Worm (Caenorhabditis elegans): ENCODE data around the gene Y116A8A.4.

Y116A8A.4 gene

ce11 chrIV:16822529-16822928 lies at the start of gene Y116A8A.4:
Y116A8A.4 (plus strand) TSS chrIV:16822829.
- TF ChIP-seq syd-9 (tag; optimal IDR thresholded peaks at IDR 0.05): no peak
- no peak for TF ChIP-seq ceh-30 (tag; optimal IDR thresholded peaks at IDR 0.05)
- no peak for TF ChIP-seq hlh-13 (GFP tag; optimal IDR thresholded peaks at IDR 0.05)
- no peak for TF ChIP-seq unc-55 (GFP tag; optimal IDR thresholded peaks at IDR 0.05)
- TF ChIP-seq ceh-2 (tag; optimal IDR thresholded peaks at IDR 0.05): no peak
- TF ChIP-seq hlh-30 (tag; optimal IDR thresholded peaks at IDR 0.05; ENCODE audit: insufficient read depth): no peak
- TF ChIP-seq Y22D7AL.16 (tag; optimal IDR thresholded peaks at IDR 0.05): no peak
- no peak for TF ChIP-seq lin-11 (tag; optimal IDR thresholded peaks at IDR 0.05)
- TF ChIP-seq ceh-45 (GFP tag; IDR thresholded peaks at IDR 0.05): no peak
- no peak for TF ChIP-seq zip-5 (tag; optimal IDR thresholded peaks at IDR 0.05)
- no peak for TF ChIP-seq C08G9.2 (tag; optimal IDR thresholded peaks at IDR 0.05)
- TF ChIP-seq elt-2 (tag; optimal IDR thresholded peaks at IDR 0.05): no peak
- no peak for TF ChIP-seq ceh-34 (tag; optimal IDR thresholded peaks at IDR 0.05)
- TF ChIP-seq rnt-1 (tag; optimal IDR thresholded peaks at IDR 0.05): no peak
- no peak for TF ChIP-seq ceh-22 (tag; optimal IDR thresholded peaks at IDR 0.05)

DNA sequence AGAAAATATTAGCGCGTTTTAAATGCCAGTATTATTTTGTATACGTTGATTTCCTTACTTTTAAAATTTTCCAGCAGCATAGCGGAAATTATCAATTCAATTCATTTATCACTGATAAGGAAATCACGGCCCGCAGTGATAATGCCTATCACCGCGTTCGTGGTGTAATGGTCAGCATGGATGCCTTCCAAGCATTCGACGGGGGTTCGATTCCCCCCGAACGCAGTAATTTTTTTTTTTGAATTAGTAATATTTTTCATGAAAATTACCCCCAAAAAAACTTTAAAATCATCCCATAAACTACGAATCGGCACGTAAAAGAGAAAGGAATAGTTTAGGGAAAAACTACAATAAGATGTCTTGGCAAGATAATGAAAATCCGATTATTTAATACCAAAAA lies 47.6 kb upstream of the Y116A8A.4 start:
- TF ChIP-seq elt-2 (tag; optimal IDR thresholded peaks at IDR 0.05) (peak; percentile 90), che-1 (tag; optimal IDR thresholded peaks at IDR 0.05) (peak; percentile 23), ref-2 (tag; optimal IDR thresholded peaks at IDR 0.05) (no peak), K09A11.1 (tag; optimal IDR thresholded peaks at IDR 0.05; ENCODE audit: insufficient read depth) (no peak)

DNA sequence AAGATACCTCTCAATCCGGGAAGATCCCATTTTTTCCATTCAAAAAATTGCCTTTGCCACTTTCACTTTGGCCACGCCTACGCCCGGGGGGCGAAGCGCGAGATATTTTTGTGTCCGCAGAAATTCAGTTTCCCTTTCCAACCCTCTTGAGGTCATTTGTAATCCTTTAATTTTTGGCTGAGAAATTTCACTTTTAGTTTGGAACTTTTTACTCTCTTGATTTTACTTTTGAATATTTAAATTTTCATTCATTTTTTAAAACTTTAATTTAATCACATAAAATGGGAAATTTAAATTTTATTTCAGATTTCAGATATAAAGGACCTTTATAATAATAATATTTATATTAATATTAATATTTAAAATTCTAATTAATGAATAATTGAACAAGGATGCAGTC lies 47.2 kb upstream of the Y116A8A.4 start, which contains the start of gene Y43D4A.5:
Y43D4A.5 (plus strand) TSS at position 301 of the 400 bp plus-strand sequence.
- no peak for TF ChIP-seq sdc-2 (tag; optimal IDR thresholded peaks at IDR 0.05)
- no peak for TF ChIP-seq ref-2 (tag; optimal IDR thresholded peaks at IDR 0.05)
- TF ChIP-seq mec-3 (tag; optimal IDR thresholded peaks at IDR 0.05; ENCODE audit: borderline replicate concordance): no peak

ce11 chrIV:16775925-16776324 lies 46.7 kb upstream of the Y116A8A.4 start:
- TF ChIP-seq tbx-7 (tag; optimal IDR thresholded peaks at IDR 0.05) (no peak), pha-2 (tag; optimal IDR thresholded peaks at IDR 0.05) (no peak), ceh-6 (GFP tag; optimal IDR thresholded peaks at IDR 0.05) (peak; percentile 39), ceh-22 (tag; optimal IDR thresholded peaks at IDR 0.05) (no peak), ceh-18 (tag; optimal IDR thresholded peaks at IDR 0.05) (peak; percentile 11), hlh-15 (tag; optimal IDR thresholded peaks at IDR 0.05) (peak; percentile 50), K09A11.1 (tag; optimal IDR thresholded peaks at IDR 0.05; ENCODE audit: insufficient read depth) (peak; percentile 18), eyg-1 (tag; optimal IDR thresholded peaks at IDR 0.05) (no peak), sox-2 (GFP tag; IDR thresholded peaks at IDR 0.05) (no peak; the same call in 1 of the 2 replicates), syd-9 (tag; optimal IDR thresholded peaks at IDR 0.05) (no peak), sox-4 (tag; optimal IDR thresholded peaks at IDR 0.05) (peak; percentile 41), ceh-30 (tag; optimal IDR thresholded peaks at IDR 0.05) (no peak), ceh-19 (GFP tag; optimal IDR thresholded peaks at IDR 0.05) (peak; percentile 24), unc-42 (tag; optimal IDR thresholded peaks at IDR 0.05) (no peak), hlh-13 (GFP tag; optimal IDR thresholded peaks at IDR 0.05) (peak; percentile 21), tbx-2 (tag; optimal IDR thresholded peaks at IDR 0.05) (peak; percentile 40), ceh-31 (tag; optimal IDR thresholded peaks at IDR 0.05) (peak; percentile 10), hlh-8 (tag; optimal IDR thresholded peaks at IDR 0.05) (peak; percentile 36), gmeb-2 (tag; optimal IDR thresholded peaks at IDR 0.05) (peak; percentile 61), ceh-14 (tag; optimal IDR thresholded peaks at IDR 0.05) (peak; percentile 34), ets-4 (tag; optimal IDR thresholded peaks at IDR 0.05) (no peak), nhr-11 (tag; optimal IDR thresholded peaks at IDR 0.05) (no peak), pqm-1 (tag; optimal IDR thresholded peaks at IDR 0.05) (no peak), ama-1 (optimal IDR thresholded peaks at IDR 0.05) (no peak), Y22D7AL.16 (tag; optimal IDR thresholded peaks at IDR 0.05) (peak; percentile 63), pag-3 (tag; optimal IDR thresholded peaks at IDR 0.05; ENCODE audit: borderline replicate concordance) (no peak), npax-4 (tag; optimal IDR thresholded peaks at IDR 0.05) (peak; percentile 0), pax-1 (tag; optimal IDR thresholded peaks at IDR 0.05) (no peak), ref-2 (tag; optimal IDR thresholded peaks at IDR 0.05) (peak; percentile 49), unc-86 (tag; optimal IDR thresholded peaks at IDR 0.05) (peak; percentile 55), ttx-3 (tag; optimal IDR thresholded peaks at IDR 0.05) (peak; percentile 53), hlh-6 (tag; optimal IDR thresholded peaks at IDR 0.05) (no peak), zip-5 (tag; optimal IDR thresholded peaks at IDR 0.05) (peak; percentile 21), dmd-4 (tag; optimal IDR thresholded peaks at IDR 0.05; ENCODE audit: borderline replicate concordance) (peak; percentile 47), mec-3 (tag; optimal IDR thresholded peaks at IDR 0.05; ENCODE audit: borderline replicate concordance) (no peak), lim-6 (tag; optimal IDR thresholded peaks at IDR 0.05) (no peak)

Measured in whole organism, late embryonic.